Worm (Caenorhabditis elegans) whole organism, mixed stage, embryonic: Measurements from ENCODE around the gene F28C6.8.

Experiments
- M03D4.4 ChIP-seq: sonication (generic microtip); optimal IDR thresholded peaks from 2 replicates; lab custom pipeline; 2017; ENCODE audit warnings: mild to moderate bottlenecking, missing genetic modification characterization, missing compliant biosample characterization
- ceh-39 ChIP-seq: fragments of 150-350 bp; optimal IDR thresholded peaks from 2 replicates; lab custom pipeline; 2014; ENCODE audit warnings: missing biosample characterization, missing genetic modification characterization
- ces-1 ChIP-seq: fragments of 150-350 bp; optimal IDR thresholded peaks from 2 replicates; lab custom pipeline; 2014; ENCODE audit warnings: missing biosample characterization, missing genetic modification reagents, missing genetic modification characterization
- lin-13 ChIP-seq: fragments of 150-350 bp; optimal IDR thresholded peaks from 2 replicates; lab custom pipeline; 2014; ENCODE audit warnings: missing biosample characterization, missing genetic modification characterization
- lin-32 ChIP-seq: fragments of 200-800 bp; sonication (Bioruptor generic); optimal IDR thresholded peaks from 2 replicates; lab custom pipeline; 2018; ENCODE audit warnings: mild to moderate bottlenecking, missing genetic modification characterization, missing compliant biosample characterization
- nhr-12 ChIP-seq: fragments of 150-350 bp; optimal IDR thresholded peaks from 2 replicates; lab custom pipeline; 2014; ENCODE audit warnings: missing biosample characterization, missing genetic modification characterization
- nhr-237 ChIP-seq: fragments of 150-350 bp; optimal IDR thresholded peaks from 2 replicates; lab custom pipeline; 2014; ENCODE audit warnings: missing biosample characterization, missing genetic modification characterization
- nhr-76 ChIP-seq: sonication (generic microtip); optimal IDR thresholded peaks from 2 replicates; lab custom pipeline; 2017; ENCODE audit warnings: missing biosample characterization, missing genetic modification characterization
- pha-4 ChIP-seq: fragments of 150-350 bp; optimal IDR thresholded peaks from 2 replicates; lab custom pipeline; 2018; ENCODE audit warnings: missing biosample characterization, missing genetic modification reagents, missing genetic modification characterization
- snpc-4 ChIP-seq: fragments of 150-350 bp; optimal IDR thresholded peaks from 2 replicates; lab custom pipeline; 2014; ENCODE audit warnings: missing biosample characterization, missing genetic modification characterization
- sptf-1 ChIP-seq: sonication (generic microtip); optimal IDR thresholded peaks from 2 replicates; lab custom pipeline; 2017; ENCODE audit warnings: mild to moderate bottlenecking, missing genetic modification characterization, moderate library complexity, missing compliant biosample characterization
- unc-62 ChIP-seq: fragments of 150-350 bp; optimal IDR thresholded peaks from 2 replicates; lab custom pipeline; 2014; ENCODE audit warnings: missing biosample characterization, missing genetic modification reagents, missing genetic modification characterization
- ztf-11 ChIP-seq: fragments of 150-350 bp; optimal IDR thresholded peaks from 2 replicates; lab custom pipeline; 2014; ENCODE audit warnings: missing biosample characterization, missing genetic modification characterization

DNA sequence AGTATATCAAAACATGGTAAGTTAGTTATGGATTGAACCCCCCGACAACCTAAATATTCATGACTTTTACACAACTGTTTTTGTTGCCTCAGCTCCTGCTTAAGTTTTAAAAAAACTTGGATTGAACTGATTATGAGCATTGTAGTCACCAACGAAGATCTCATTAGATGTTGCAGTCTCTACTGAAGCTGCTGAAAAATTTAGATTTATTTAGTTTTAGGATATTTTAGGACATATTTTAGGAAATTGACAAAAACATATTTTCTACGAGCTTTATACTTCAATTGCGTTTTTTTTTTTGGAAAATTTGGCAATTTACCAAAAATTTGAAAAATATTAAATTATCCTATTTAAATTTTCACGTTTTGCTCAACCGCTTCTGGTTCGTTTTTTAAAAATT lies 44.6 kb upstream of the F28C6.8 start, which contains the start of gene F54C9.14:
- TF ChIP-seq nhr-12 (tag; lab: Kevin White, UChicago), result no peak
- no peak for TF ChIP-seq nhr-237 (tag; lab: Kevin White, UChicago)
- no peak for TF ChIP-seq lin-32 (GFP tag; lab: Kevin White, UChicago)
- no peak for TF ChIP-seq ztf-11 (tag; lab: Kevin White, UChicago)
- TF ChIP-seq ceh-39 (tag; lab: Kevin White, UChicago), result no peak
- TF ChIP-seq snpc-4 (tag; lab: Kevin White, UChicago), result no peak
- no peak for TF ChIP-seq pha-4 (tag; lab: Kevin White, UChicago)
- TF ChIP-seq nhr-76 (tag; lab: Kevin White, UChicago), result no peak
- TF ChIP-seq ces-1 (GFP tag; lab: Kevin White, UChicago), result no peak
- TF ChIP-seq M03D4.4 (tag; lab: Kevin White, UChicago), result no peak
- no peak for TF ChIP-seq lin-13 (tag; lab: Kevin White, UChicago)
- no peak for TF ChIP-seq sptf-1 (tag; lab: Kevin White, UChicago)
- TF ChIP-seq unc-62 (GFP tag; lab: Kevin White, UChicago), result no peak
